Worm (Caenorhabditis elegans): ENCODE results near the gene del-6.

Gene del-6

ce11 chrV:10528500-10528899 is 44.2 kb upstream of the del-6 start, which contains the start of gene F25D1.3:
Gene F25D1.3 (plus strand): TSS chrV:10528724.
- TF ChIP-seq mab-5 (tag; optimal IDR thresholded peaks at IDR 0.05) = no peak
- TF ChIP-seq blmp-1 (tag; optimal IDR thresholded peaks at IDR 0.05; ENCODE audit: insufficient read depth) = peak; percentile 30

ce11 chrV:10529600-10529999 is 43.1 kb upstream of the del-6 start:
- no peak for TF ChIP-seq alr-1 (tag; optimal IDR thresholded peaks at IDR 0.05)
- no peak for TF ChIP-seq mbf-1 (tag; optimal IDR thresholded peaks at IDR 0.05)
- peak; percentile 22 for TF ChIP-seq fos-1 (tag; optimal IDR thresholded peaks at IDR 0.05)
- no peak for TF ChIP-seq nhr-11 (tag; optimal IDR thresholded peaks at IDR 0.05)
- TF ChIP-seq nhr-10 (tag; optimal IDR thresholded peaks at IDR 0.05) = no peak
- TF ChIP-seq lin-13 (GFP tag; optimal IDR thresholded peaks at IDR 0.05) = no peak

ce11 chrV:10532725-10533124 is 40.0 kb upstream of the del-6 start, which contains the start of gene txt-10:
Gene txt-10 (minus strand): TSS chrV:10532825.
- TF ChIP-seq mdl-1 (tag; optimal IDR thresholded peaks at IDR 0.05) (no peak), nhr-6 (tag; optimal IDR thresholded peaks at IDR 0.05) (no peak), mbf-1 (tag; optimal IDR thresholded peaks at IDR 0.05) (no peak), snpc-4 (tag; optimal IDR thresholded peaks at IDR 0.05) (no peak), ztf-11 (tag; optimal IDR thresholded peaks at IDR 0.05) (no peak), gmeb-1 (tag; optimal IDR thresholded peaks at IDR 0.05) (no peak), egl-27 (tag; optimal IDR thresholded peaks at IDR 0.05) (no peak), lsy-2 (tag; optimal IDR thresholded peaks at IDR 0.05) (no peak), aly-2 (tag; optimal IDR thresholded peaks at IDR 0.05) (no peak), F13H6.1 (tag; optimal IDR thresholded peaks at IDR 0.05) (no peak), nhr-237 (tag; optimal IDR thresholded peaks at IDR 0.05) (no peak), unc-39 (tag; optimal IDR thresholded peaks at IDR 0.05) (no peak), C34F6.9 (tag; optimal IDR thresholded peaks at IDR 0.05) (no peak), ZK546.5 (tag; optimal IDR thresholded peaks at IDR 0.05) (no peak)

- TF ChIP-seq lsy-2 (tag; optimal IDR thresholded peaks at IDR 0.05) (peak in 1 of 2 experiments; percentile 10), F13H6.1 (tag; optimal IDR thresholded peaks at IDR 0.05) (peak; percentile 28), unc-55 (GFP tag; optimal IDR thresholded peaks at IDR 0.05) (peak; percentile 6), ZK546.5 (tag; optimal IDR thresholded peaks at IDR 0.05) (no peak), elt-3 (tag; optimal IDR thresholded peaks at IDR 0.05) (no peak), nhr-25 (tag; optimal IDR thresholded peaks at IDR 0.05) (peak; percentile 6), dmd-4 (tag; optimal IDR thresholded peaks at IDR 0.05) (no peak), nhr-129 (tag; optimal IDR thresholded peaks at IDR 0.05) (peak; percentile 41), nhr-12 (tag; optimal IDR thresholded peaks at IDR 0.05) (no peak), alr-1 (tag; optimal IDR thresholded peaks at IDR 0.05) (no peak), aly-2 (tag; optimal IDR thresholded peaks at IDR 0.05) (no peak), ceh-82 (tag; optimal IDR thresholded peaks at IDR 0.05) (no peak), ztf-11 (tag; optimal IDR thresholded peaks at IDR 0.05) (no peak), crh-2 (tag; optimal IDR thresholded peaks at IDR 0.05) (peak; percentile 33), ceh-16 (tag; optimal IDR thresholded peaks at IDR 0.05) (no peak), zag-1 (tag; optimal IDR thresholded peaks at IDR 0.05) (no peak), lin-13 (GFP tag; optimal IDR thresholded peaks at IDR 0.05) (peak; percentile 28), ama-1 (optimal IDR thresholded peaks at IDR 0.05) (peak; percentile 62), C34F6.9 (tag; optimal IDR thresholded peaks at IDR 0.05) (peak; percentile 41), fos-1 (tag; optimal IDR thresholded peaks at IDR 0.05) (peak; percentile 53), lin-39 (tag; optimal IDR thresholded peaks at IDR 0.05) (no peak), mdl-1 (tag; optimal IDR thresholded peaks at IDR 0.05) (peak in 1 of 2 experiments; percentile 12), R02D3.7 (tag; optimal IDR thresholded peaks at IDR 0.05) (no peak), ztf-4 (tag; optimal IDR thresholded peaks at IDR 0.05) (peak; percentile 30), skn-1 (tag; optimal IDR thresholded peaks at IDR 0.05) (peak; percentile 27), nhr-6 (tag; optimal IDR thresholded peaks at IDR 0.05) (no peak), egl-27 (tag; optimal IDR thresholded peaks at IDR 0.05) (no peak), nhr-11 (tag; optimal IDR thresholded peaks at IDR 0.05) (no peak)
Measured at ce11 chrV:10535325-10535724, 37.4 kb upstream of the del-6 start.

ce11 chrV:10536095-10536691 is 36.5 kb upstream of the del-6 start, which contains the start of gene ppm-1.A:
Gene ppm-1.A (minus strand): TSS chrV:10536388.
- TF ChIP-seq lin-13 (GFP tag; optimal IDR thresholded peaks at IDR 0.05) = no peak
- TF ChIP-seq elt-1 (tag; optimal IDR thresholded peaks at IDR 0.05) = no peak
- TF ChIP-seq lin-39 (tag; optimal IDR thresholded peaks at IDR 0.05) = no peak
- TF ChIP-seq nhr-11 (tag; optimal IDR thresholded peaks at IDR 0.05) = no peak
- TF ChIP-seq nhr-21 (tag; optimal IDR thresholded peaks at IDR 0.05) = no peak
- TF ChIP-seq nhr-23 (tag; optimal IDR thresholded peaks at IDR 0.05) = no peak
- TF ChIP-seq lsy-2 (tag; optimal IDR thresholded peaks at IDR 0.05) = peak in 1 of 2 experiments; percentile 1
- no peak for TF ChIP-seq R02D3.7 (tag; optimal IDR thresholded peaks at IDR 0.05)
- no peak for TF ChIP-seq nhr-77 (tag; optimal IDR thresholded peaks at IDR 0.05)
- peak; percentile 52 for TF ChIP-seq gmeb-1 (tag; optimal IDR thresholded peaks at IDR 0.05)
- no peak for TF ChIP-seq Y55F3AM.14 (GFP tag; optimal IDR thresholded peaks at IDR 0.05)
- TF ChIP-seq nhr-129 (tag; optimal IDR thresholded peaks at IDR 0.05) = peak; percentile 46
- no peak for TF ChIP-seq unc-39 (tag; optimal IDR thresholded peaks at IDR 0.05)
- peak; percentile 10 for TF ChIP-seq lin-11 (tag; optimal IDR thresholded peaks at IDR 0.05)
- TF ChIP-seq nhr-237 (tag; optimal IDR thresholded peaks at IDR 0.05) = no peak
- no peak for TF ChIP-seq aly-2 (tag; optimal IDR thresholded peaks at IDR 0.05)
- no peak for TF ChIP-seq C34F6.9 (tag; optimal IDR thresholded peaks at IDR 0.05)
- no peak for TF ChIP-seq mab-5 (tag; optimal IDR thresholded peaks at IDR 0.05)
- peak; percentile 42 for TF ChIP-seq crh-2 (tag; optimal IDR thresholded peaks at IDR 0.05)
- TF ChIP-seq elt-3 (tag; optimal IDR thresholded peaks at IDR 0.05) = no peak
- no peak for TF ChIP-seq egl-27 (tag; optimal IDR thresholded peaks at IDR 0.05)
- peak; percentile 33 for TF ChIP-seq blmp-1 (tag; optimal IDR thresholded peaks at IDR 0.05; ENCODE audit: insufficient read depth)
- no peak for TF ChIP-seq ztf-4 (tag; optimal IDR thresholded peaks at IDR 0.05)
- no peak for TF ChIP-seq ztf-11 (tag; optimal IDR thresholded peaks at IDR 0.05)
- peak; percentile 0 for TF ChIP-seq fos-1 (tag; optimal IDR thresholded peaks at IDR 0.05)
- no peak for TF ChIP-seq peb-1 (tag; optimal IDR thresholded peaks at IDR 0.05)
